Fruit fly (Drosophila melanogaster) whole organism, adult: ENCODE results near the gene CG45076.

ENCODE experiments used
- Hr96 ChIP-seq: fragments of 200-800 bp; sonication (Bioruptor generic); optimal IDR thresholded peaks from 2 replicates; lab custom pipeline; 2016; ENCODE audit warnings: missing biosample characterization, missing genetic modification characterization
- Mnt ChIP-seq: fragments of 200-800 bp; sonication (Bioruptor generic); optimal IDR thresholded peaks from 2 replicates; lab custom pipeline; 2016; ENCODE audit warnings: missing biosample characterization, mild to moderate bottlenecking, missing genetic modification characterization
- bab1 ChIP-seq: fragments of 200-800 bp; sonication (Bioruptor generic); optimal IDR thresholded peaks from 3 replicates; lab custom pipeline; 2019; ENCODE audit warnings: missing biosample characterization, mild to moderate bottlenecking, missing genetic modification characterization, moderate library complexity
- toe ChIP-seq: fragments of 200-800 bp; sonication (Bioruptor generic); optimal IDR thresholded peaks from 2 replicates; lab custom pipeline; 2016; ENCODE audit warnings: missing biosample characterization, missing genetic modification characterization

dm6 chr3R:10778151-10778550 is 977 bp upstream of the CG45076 start:
- TF ChIP-seq toe (GFP tag; lab: Kevin White, UChicago) (no peak), Mnt (GFP tag; lab: Kevin White, UChicago) (no peak), Hr96 (GFP tag; lab: Kevin White, UChicago) (no peak), bab1 (GFP tag; lab: Kevin White, UChicago) (no peak)
